Fruit fly (Drosophila melanogaster): ENCODE results near the gene AOX3.

The AOX3 gene

DNA sequence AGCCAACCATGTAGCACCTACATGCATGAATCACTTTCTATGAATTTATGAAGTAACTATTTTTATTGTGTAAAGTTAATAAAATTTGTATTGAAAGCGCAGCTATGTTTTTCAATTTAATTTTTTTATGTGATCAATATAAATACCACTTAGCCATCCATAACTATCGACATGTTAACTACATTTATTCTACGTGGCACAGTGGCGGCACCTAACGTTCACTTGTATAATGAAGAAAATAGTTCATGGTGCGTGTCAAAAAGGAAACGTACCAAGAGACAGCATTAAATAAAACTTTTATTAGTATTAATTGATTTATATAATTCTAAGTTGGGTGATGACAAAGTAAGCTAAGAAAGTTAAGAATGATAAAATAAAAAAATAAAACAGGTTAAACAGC lies 54.8 kb downstream of the AOX3 start (continued):
- TF ChIP-seq Stat92E (GFP tag; optimal IDR thresholded peaks at IDR 0.05) = no peak
- no peak for TF ChIP-seq CG11696 (GFP tag; IDR thresholded peaks at IDR 0.05)
- peak; percentile 95 for TF ChIP-seq CTCF (GFP tag; optimal IDR thresholded peaks at IDR 0.05)
- no peak for TF ChIP-seq bigmax (GFP tag; optimal IDR thresholded peaks at IDR 0.05)
- TF ChIP-seq Opbp (GFP tag; IDR thresholded peaks at IDR 0.05; ENCODE audit: partially characterized antibody) = peak; percentile 36; the same call in 1 of the 3 replicates
- no peak for TF ChIP-seq bab2 (GFP tag; optimal IDR thresholded peaks at IDR 0.05)
- TF ChIP-seq Sox100B (GFP tag; optimal IDR thresholded peaks at IDR 0.05) = no peak
- peak; percentile 3 for TF ChIP-seq Ets97D (GFP tag; optimal IDR thresholded peaks at IDR 0.05)
- no peak for TF ChIP-seq chm (GFP tag; IDR thresholded peaks at IDR 0.05)
- TF ChIP-seq CG3281 (GFP tag; optimal IDR thresholded peaks at IDR 0.05) = no peak
- TF ChIP-seq CG12942 (GFP tag; optimal IDR thresholded peaks at IDR 0.05) = no peak
- no peak for TF ChIP-seq caup (GFP tag; optimal IDR thresholded peaks at IDR 0.05; ENCODE audit: severe bottlenecking)
- TF ChIP-seq ci (GFP tag; IDR thresholded peaks at IDR 0.05) = peak; percentile 45; the same call in 1 of the 3 replicates
- no peak for TF ChIP-seq en (GFP tag; optimal IDR thresholded peaks at IDR 0.05)
- peak; percentile 42; the same call in 1 of the 3 replicates for TF ChIP-seq CG6791 (GFP tag; IDR thresholded peaks at IDR 0.05; ENCODE audit: partially characterized antibody)
- no peak for TF ChIP-seq H15 (GFP tag; IDR thresholded peaks at IDR 0.05)
- no peak for TF ChIP-seq twi (tag; optimal IDR thresholded peaks at IDR 0.05)
- no peak for TF ChIP-seq CG13775 (GFP tag; optimal IDR thresholded peaks at IDR 0.05)
- TF ChIP-seq gsb (GFP tag; IDR thresholded peaks at IDR 0.05) = no peak
- TF ChIP-seq Hr78 (GFP tag; optimal IDR thresholded peaks at IDR 0.05) = no peak
- no peak for TF ChIP-seq gro (GFP tag; optimal IDR thresholded peaks at IDR 0.05)
- no peak for TF ChIP-seq B-H2 (GFP tag; optimal IDR thresholded peaks at IDR 0.05)
- TF ChIP-seq Bdp1 (GFP tag; optimal IDR thresholded peaks at IDR 0.05) = no peak
- no peak for TF ChIP-seq Sry-δ (GFP tag; optimal IDR thresholded peaks at IDR 0.05)
- no peak for TF ChIP-seq CG4707 (GFP tag; optimal IDR thresholded peaks at IDR 0.05)
- TF ChIP-seq lmd (GFP tag; IDR thresholded peaks at IDR 0.05) = no peak
- peak; percentile 11 for TF ChIP-seq pita (GFP tag; optimal IDR thresholded peaks at IDR 0.05)
- no peak for TF ChIP-seq Six4 (GFP tag; optimal IDR thresholded peaks at IDR 0.05)
- TF ChIP-seq Max (GFP tag; optimal IDR thresholded peaks at IDR 0.05) = no peak
- TF ChIP-seq CG11085 (GFP tag; IDR thresholded peaks at IDR 0.05) = no peak
- TF ChIP-seq CG32532 (GFP tag; IDR thresholded peaks at IDR 0.05) = no peak
- TF ChIP-seq CG18599 (GFP tag; optimal IDR thresholded peaks at IDR 0.05) = no peak
- TF ChIP-seq br (optimal IDR thresholded peaks at IDR 0.05) = no peak
- TF ChIP-seq ac (GFP tag; optimal IDR thresholded peaks at IDR 0.05) = no peak
- no peak for TF ChIP-seq CG30431 (GFP tag; optimal IDR thresholded peaks at IDR 0.05)
- peak; percentile 80 for TF ChIP-seq Med (GFP tag)
- no peak for TF ChIP-seq gsb-n (tag; optimal IDR thresholded peaks at IDR 0.05)
- TF ChIP-seq inv (GFP tag; IDR thresholded peaks at IDR 0.05; ENCODE audit: partially characterized antibody) = 0 out of 2 replicates have a peak, but pooled peaks have one; percentile 7
- no peak for TF ChIP-seq CG10431 (GFP tag; optimal IDR thresholded peaks at IDR 0.05)
- no peak for TF ChIP-seq CG8765 (GFP tag; IDR thresholded peaks at IDR 0.05)
- TF ChIP-seq CG7556 (GFP tag; optimal IDR thresholded peaks at IDR 0.05) = no peak
- peak; percentile 51; the same call in 2 of the 3 replicates for TF ChIP-seq knrl (GFP tag; IDR thresholded peaks at IDR 0.05; ENCODE audit: partially characterized antibody)
- TF ChIP-seq CG9727 (GFP tag; optimal IDR thresholded peaks at IDR 0.05) = no peak
- no peak for TF ChIP-seq CG3726 (GFP tag; IDR thresholded peaks at IDR 0.05)
- no peak for TF ChIP-seq Lim3 (GFP tag; IDR thresholded peaks at IDR 0.05)
- TF ChIP-seq eyg (GFP tag; optimal IDR thresholded peaks at IDR 0.05) = no peak
- no peak for TF ChIP-seq unpg (GFP tag; optimal IDR thresholded peaks at IDR 0.05)
- TF ChIP-seq Sry-β (GFP tag; optimal IDR thresholded peaks at IDR 0.05) = no peak
- no peak for TF ChIP-seq Optix (GFP tag; IDR thresholded peaks at IDR 0.05)
- TF ChIP-seq bcd (GFP tag; optimal IDR thresholded peaks at IDR 0.05) = no peak
- no peak for TF ChIP-seq sim (GFP tag; IDR thresholded peaks at IDR 0.05)
- peak; percentile 9 for TF ChIP-seq nmo (GFP tag; optimal IDR thresholded peaks at IDR 0.05)
